Fruit fly (Drosophila melanogaster): Measurements from ENCODE around the gene muc.

The muc gene

DNA sequence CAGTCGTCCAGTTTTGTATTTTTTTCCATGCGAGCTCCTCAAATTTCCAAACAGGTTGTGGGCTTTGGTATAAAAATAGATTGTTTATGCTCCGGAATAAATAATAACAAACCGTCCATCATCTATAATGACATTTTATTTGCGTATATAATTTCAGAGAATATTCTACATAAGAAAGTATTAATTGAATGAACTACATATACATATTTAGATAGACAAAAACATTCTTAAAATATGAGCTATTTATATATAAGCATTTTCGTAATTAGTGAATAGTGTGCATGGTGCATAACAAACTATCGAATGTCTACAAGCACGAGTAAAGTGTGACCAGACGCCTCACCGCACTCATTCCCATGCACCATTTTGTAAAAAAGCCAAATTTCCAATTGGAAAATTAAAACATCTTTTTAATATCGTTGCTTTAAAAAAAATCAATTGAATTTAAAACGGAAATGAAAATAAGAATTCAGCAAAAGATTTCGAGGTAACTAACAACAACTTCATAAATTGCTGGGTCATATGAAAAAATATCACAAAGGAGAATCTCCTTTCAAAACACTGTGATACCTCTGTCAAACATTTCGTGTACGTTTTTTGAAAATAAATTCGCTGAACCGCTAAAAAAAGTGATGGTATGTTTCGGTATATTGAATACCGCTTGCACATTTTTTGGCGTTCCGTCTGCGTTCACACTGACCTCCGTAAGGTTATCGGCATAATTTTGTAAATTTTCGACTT is at the start of gene muc (continued):
- TF ChIP-seq CG15011 (GFP tag; optimal IDR thresholded peaks at IDR 0.05) (no peak), Hr78 (GFP tag; optimal IDR thresholded peaks at IDR 0.05) (peak in 1 of 2 experiments; percentile 16), sens (GFP tag) (peak; percentile 90), NK7.1 (GFP tag; optimal IDR thresholded peaks at IDR 0.05) (no peak), insv (GFP tag; optimal IDR thresholded peaks at IDR 0.05) (peak; percentile 52 to 94), CrebB (tag; optimal IDR thresholded peaks at IDR 0.05) (no peak), CG10979 (tag; optimal IDR thresholded peaks at IDR 0.05) (peak; percentile 44), eve (GFP tag; optimal IDR thresholded peaks at IDR 0.05) (peak in 1 of 2 experiments; percentile 39), MTF-1 (GFP tag; optimal IDR thresholded peaks at IDR 0.05; ENCODE audit: borderline replicate concordance) (no peak), CG15601 (tag; optimal IDR thresholded peaks at IDR 0.05) (peak; percentile 33), corto (GFP tag; optimal IDR thresholded peaks at IDR 0.05) (no peak), CG9932 (GFP tag; IDR thresholded peaks at IDR 0.05) (peak; percentile 72), sim (GFP tag; IDR thresholded peaks at IDR 0.05) (no peak), hbn (GFP tag; IDR thresholded peaks at IDR 0.05; ENCODE audit: partially characterized antibody) (peak; percentile 36; the same call in 1 of the 2 replicates), Dref (GFP tag; IDR thresholded peaks at IDR 0.05) (peak; percentile 46), gt (GFP tag; IDR thresholded peaks at IDR 0.05) (no peak), CG11093 (GFP tag; IDR thresholded peaks at IDR 0.05) (no peak), CG2202 (tag; optimal IDR thresholded peaks at IDR 0.05) (no peak), Vsx1 (GFP tag; optimal IDR thresholded peaks at IDR 0.05) (no peak), cwo (GFP tag; optimal IDR thresholded peaks at IDR 0.05) (no peak), sens-2 (GFP tag; IDR thresholded peaks at IDR 0.05) (no peak), CG11085 (GFP tag; IDR thresholded peaks at IDR 0.05) (0 out of 2 replicates have a peak, but pooled peaks have one; percentile 12), CG11695 (GFP tag; IDR thresholded peaks at IDR 0.05) (no peak), row (GFP tag; IDR thresholded peaks at IDR 0.05) (peak; percentile 90), lbe (GFP tag; optimal IDR thresholded peaks at IDR 0.05) (peak; percentile 38), ro (GFP tag; IDR thresholded peaks at IDR 0.05) (no peak), fd96Cb (tag; optimal IDR thresholded peaks at IDR 0.05) (peak; percentile 4), fd64A (GFP tag; optimal IDR thresholded peaks at IDR 0.05) (no peak), lola (GFP tag; optimal IDR thresholded peaks at IDR 0.05) (peak in 2 of 3 experiments; percentile 52 to 92), CG12104 (GFP tag; optimal IDR thresholded peaks at IDR 0.05) (peak; percentile 30), CG33213 (GFP tag; optimal IDR thresholded peaks at IDR 0.05) (peak; percentile 71), ERR (GFP tag; optimal IDR thresholded peaks at IDR 0.05) (no peak), Med (GFP tag) (peak; percentile 59), gfzf (GFP tag; optimal IDR thresholded peaks at IDR 0.05) (peak; percentile 89), Blimp-1 (GFP tag; optimal IDR thresholded peaks at IDR 0.05) (peak; percentile 21), bbx (GFP tag; IDR thresholded peaks at IDR 0.05; ENCODE audit: partially characterized antibody) (peak; percentile 80), Dek (tag; optimal IDR thresholded peaks at IDR 0.05) (peak; percentile 54), da (GFP tag; optimal IDR thresholded peaks at IDR 0.05) (no peak), CG6813 (GFP tag; optimal IDR thresholded peaks at IDR 0.05) (no peak), CG42726 (GFP tag; IDR thresholded peaks at IDR 0.05; ENCODE audit: partially characterized antibody) (peak; percentile 60), Asciz (GFP tag; optimal IDR thresholded peaks at IDR 0.05) (no peak), CG7357 (GFP tag; IDR thresholded peaks at IDR 0.05) (peak; percentile 95), wor (GFP tag; IDR thresholded peaks at IDR 0.05) (no peak), gsb (GFP tag; IDR thresholded peaks at IDR 0.05) (no peak), CG13775 (GFP tag; optimal IDR thresholded peaks at IDR 0.05) (peak; percentile 54), CG8388 (GFP tag; optimal IDR thresholded peaks at IDR 0.05) (no peak), NfI (GFP tag; optimal IDR thresholded peaks at IDR 0.05) (peak; percentile 6), NC2α (GFP tag; optimal IDR thresholded peaks at IDR 0.05) (no peak)

Data from whole organism, embryonic.